Worm (Caenorhabditis elegans) whole organism, late embryonic: Measurements from ENCODE around the gene hpr-9.
A peak's percentile ranks its signal among the peaks of the same experiment; 100 is the strongest.

ENCODE experiments used
- K02D7.2 ChIP-seq: sonication (generic microtip); optimal IDR thresholded peaks from 2 replicates; lab custom pipeline; 2017; ENCODE audit warnings: mild to moderate bottlenecking, missing genetic modification characterization, missing compliant biosample characterization
- ama-1 ChIP-seq: fragments of 150-350 bp; optimal IDR thresholded peaks from 2 replicates; lab custom pipeline; 2014
- ceh-19 ChIP-seq: fragments of 200-800 bp; sonication (Bioruptor generic); optimal IDR thresholded peaks from 2 replicates; lab custom pipeline; 2018; ENCODE audit warnings: mild to moderate bottlenecking, missing genetic modification characterization, missing compliant biosample characterization
- dmd-4 ChIP-seq: sonication (generic microtip); optimal IDR thresholded peaks from 2 replicates; lab custom pipeline; 2016; ENCODE audit warnings: borderline replicate concordance, missing genetic modification characterization, missing compliant biosample characterization
- fkh-10 ChIP-seq: fragments of 150-350 bp; optimal IDR thresholded peaks from 2 replicates; lab custom pipeline; 2014; ENCODE audit warnings: missing biosample characterization, missing genetic modification reagents, missing genetic modification characterization
- hlh-15 ChIP-seq: sonication (generic microtip); optimal IDR thresholded peaks from 2 replicates; lab custom pipeline; 2016; ENCODE audit warnings: missing genetic modification characterization, missing compliant biosample characterization
- lin-11 ChIP-seq: fragments of 200-800 bp; sonication (Bioruptor generic); optimal IDR thresholded peaks from 2 replicates; lab custom pipeline; 2018; ENCODE audit warnings: mild to moderate bottlenecking, missing genetic modification characterization, missing compliant biosample characterization
- mec-3 ChIP-seq: sonication (generic microtip); optimal IDR thresholded peaks from 2 replicates; lab custom pipeline; 2016; ENCODE audit warnings: borderline replicate concordance, missing genetic modification characterization, missing compliant biosample characterization

- no peak for TF ChIP-seq mec-3 (tag; lab: Kevin White, UChicago)
- no peak for TF ChIP-seq hlh-15 (tag; lab: Kevin White, UChicago)
- no peak for TF ChIP-seq dmd-4 (tag; lab: Kevin White, UChicago)
- TF ChIP-seq K02D7.2 (tag; lab: Kevin White, UChicago) = no peak
- peak; percentile 54 for TF ChIP-seq fkh-10 (GFP tag; lab: Kevin White, UChicago)
- no peak for TF ChIP-seq lin-11 (tag; lab: Kevin White, UChicago)
- no peak for TF ChIP-seq ama-1 (lab: Kevin White, UChicago)
- no peak for TF ChIP-seq ceh-19 (GFP tag; lab: Kevin White, UChicago)
Observed at ce11 chrIII:10634034-10634433, 12.7 kb downstream of the hpr-9 start.
